Fruit fly (Drosophila melanogaster) whole organism, embryonic: ENCODE measurements around the gene park.

Experiments used
- Ada2b ChIP-seq: fragments of 200-800 bp; sonication (Bioruptor generic); IDR thresholded peaks from 2 replicates; pipeline ENCODE4 v1.3.6; 2022; ENCODE audit warnings: missing biosample characterization, missing genetic modification characterization
- CG11504 ChIP-seq: fragments of 200-800 bp; sonication (Bioruptor generic); optimal IDR thresholded peaks from 3 replicates; lab custom pipeline; 2019; ENCODE audit warnings: missing biosample characterization, mild to moderate bottlenecking, missing genetic modification characterization, moderate library complexity
- CG11695 ChIP-seq: fragments of 200-800 bp; sonication (Bioruptor generic); IDR thresholded peaks from 3 replicates; pipeline ENCODE4 v1.3.6; 2022; ENCODE audit warnings: missing biosample characterization, missing genetic modification characterization
- CG12219 ChIP-seq: fragments of 200-800 bp; sonication (Bioruptor generic); optimal IDR thresholded peaks from 3 replicates; lab custom pipeline; 2018; ENCODE audit warnings: missing biosample characterization, mild to moderate bottlenecking, missing genetic modification characterization
- CG15011 ChIP-seq: fragments of 200-800 bp; sonication (Bioruptor generic); optimal IDR thresholded peaks from 3 replicates; lab custom pipeline; 2018; ENCODE audit warnings: missing biosample characterization, mild to moderate bottlenecking, missing genetic modification characterization
- CG17802 ChIP-seq: fragments of 200-800 bp; sonication (Bioruptor generic); optimal IDR thresholded peaks from 2 replicates; lab custom pipeline; 2018; ENCODE audit warnings: missing biosample characterization, mild to moderate bottlenecking, missing genetic modification characterization, moderate library complexity
- CG1832 ChIP-seq: fragments of 200-800 bp; sonication (Bioruptor generic); optimal IDR thresholded peaks from 2 replicates; lab custom pipeline; 2017; ENCODE audit warnings: missing biosample characterization, mild to moderate bottlenecking, missing genetic modification characterization, inconsistent platforms
- CG32532 ChIP-seq: fragments of 200-800 bp; sonication (Bioruptor generic); IDR thresholded peaks from 2 replicates; pipeline ENCODE4 v1.3.6; 2022; ENCODE audit warnings: missing biosample characterization, missing genetic modification characterization
- CG34422 ChIP-seq: fragments of 200-800 bp; sonication (Bioruptor generic); IDR thresholded peaks from 3 replicates; pipeline ENCODE4 v1.3.6; 2022; ENCODE audit warnings: missing biosample characterization, missing genetic modification characterization
- CG43689 ChIP-seq: fragments of 200-800 bp; sonication (Bioruptor generic); IDR thresholded peaks from 2 replicates; pipeline ENCODE4 v1.3.6; 2022; ENCODE audit warnings: missing biosample characterization, missing genetic modification characterization
- CG4820 ChIP-seq: fragments of 200-800 bp; sonication (Bioruptor generic); optimal IDR thresholded peaks from 3 replicates; lab custom pipeline; 2016; ENCODE audit warnings: missing biosample characterization, missing genetic modification characterization
- CG4854 ChIP-seq: fragments of 200-800 bp; sonication (Bioruptor generic); optimal IDR thresholded peaks from 2 replicates; lab custom pipeline; 2016; ENCODE audit warnings: missing biosample characterization, missing genetic modification characterization, inconsistent platforms
- CG6254 ChIP-seq: fragments of 200-800 bp; sonication (Bioruptor generic); optimal IDR thresholded peaks from 3 replicates; lab custom pipeline; 2017; ENCODE audit warnings: mild to moderate bottlenecking, missing biosample characterization, missing genetic modification reagents, missing genetic modification characterization
- CG7271 ChIP-seq: fragments of 200-800 bp; sonication (Bioruptor generic); optimal IDR thresholded peaks from 2 replicates; lab custom pipeline; 2018; ENCODE audit warnings: missing biosample characterization, mild to moderate bottlenecking, missing genetic modification characterization, moderate library complexity
- CG7786 ChIP-seq: fragments of 200-800 bp; sonication (Bioruptor generic); optimal IDR thresholded peaks from 2 replicates; lab custom pipeline; 2016; ENCODE audit warnings: missing biosample characterization, missing genetic modification characterization
- CG7963 ChIP-seq: fragments of 200-800 bp; sonication (Bioruptor generic); IDR thresholded peaks from 3 replicates; pipeline ENCODE4 v1.3.6; 2022; ENCODE audit warnings: missing biosample characterization, missing genetic modification characterization; ENCODE audit not compliant: partially characterized antibody
- CG9727 ChIP-seq: fragments of 200-800 bp; sonication (Bioruptor generic); optimal IDR thresholded peaks from 3 replicates; lab custom pipeline; 2017; ENCODE audit warnings: missing biosample characterization, mild to moderate bottlenecking, missing genetic modification characterization
- Chrac-16 ChIP-seq: fragments of 200-800 bp; sonication (Bioruptor generic); optimal IDR thresholded peaks from 3 replicates; lab custom pipeline; 2016; ENCODE audit warnings: missing biosample characterization, missing genetic modification characterization
- Doc2 ChIP-seq: fragments of 200-800 bp; sonication (Bioruptor generic); IDR thresholded peaks from 2 replicates; pipeline ENCODE4 v1.3.6; 2022; ENCODE audit warnings: missing biosample characterization, missing genetic modification characterization
- Elba2 ChIP-seq: fragments of 200-800 bp; sonication (Bioruptor generic); optimal IDR thresholded peaks from 3 replicates; lab custom pipeline; 2016; ENCODE audit warnings: missing biosample characterization, missing genetic modification characterization
- HLH4C ChIP-seq: fragments of 200-800 bp; sonication (Bioruptor generic); IDR thresholded peaks from 3 replicates; pipeline ENCODE4 v1.3.6; 2022; ENCODE audit warnings: missing biosample characterization, missing genetic modification characterization; ENCODE audit not compliant: partially characterized antibody
- HLH54F ChIP-seq: fragments of 200-800 bp; sonication (Bioruptor generic); optimal IDR thresholded peaks from 3 replicates; lab custom pipeline; 2016; ENCODE audit warnings: missing biosample characterization, missing genetic modification characterization
- Lhr ChIP-seq: fragments of 200-800 bp; sonication (Bioruptor generic); optimal IDR thresholded peaks from 3 replicates; lab custom pipeline; 2017; ENCODE audit warnings: mild to moderate bottlenecking, missing biosample characterization, missing genetic modification reagents, missing genetic modification characterization
- MESR4 ChIP-seq: fragments of 200-800 bp; sonication (Bioruptor generic); optimal IDR thresholded peaks from 2 replicates; lab custom pipeline; 2018; ENCODE audit warnings: missing biosample characterization, mild to moderate bottlenecking, missing genetic modification characterization, moderate library complexity
- Poxn ChIP-seq: fragments of 200-800 bp; sonication (Bioruptor generic); IDR thresholded peaks from 2 replicates; pipeline ENCODE4 v1.3.6; 2022; ENCODE audit warnings: missing biosample characterization, missing genetic modification characterization
- Ptx1 ChIP-seq: fragments of 200-800 bp; sonication (Bioruptor generic); IDR thresholded peaks from 2 replicates; pipeline ENCODE4 v1.3.6; 2022; ENCODE audit warnings: missing biosample characterization, missing genetic modification characterization
- Stat92E ChIP-seq, 3 experiments: fragments of >200 bp in 2 of 3; fragments of 200-800 bp in 1 of 3; sonication (Bioruptor generic) in 1 of 3; optimal IDR thresholded peaks; 2 replicates each; lab custom pipeline; 2017 to 2019; ENCODE audit warnings: missing biosample characterization in 3 of 3, missing genetic modification characterization in 3 of 3, mild to moderate bottlenecking in 1 of 3, moderate library complexity in 1 of 3
- az2 ChIP-seq: fragments of 200-800 bp; sonication (Bioruptor generic); optimal IDR thresholded peaks from 3 replicates; lab custom pipeline; 2016; ENCODE audit warnings: missing biosample characterization, missing genetic modification characterization
- corto ChIP-seq: fragments of 200-800 bp; sonication (Bioruptor generic); optimal IDR thresholded peaks from 2 replicates; lab custom pipeline; 2016; ENCODE audit warnings: missing biosample characterization, mild to moderate bottlenecking, missing genetic modification characterization, moderate library complexity
- danr ChIP-seq: fragments of 200-800 bp; sonication (Bioruptor generic); IDR thresholded peaks from 2 replicates; pipeline ENCODE4 v1.3.6; 2022; ENCODE audit warnings: missing biosample characterization, missing genetic modification characterization
- dysf ChIP-seq: fragments of 200-800 bp; sonication (Bioruptor generic); IDR thresholded peaks from 3 replicates; pipeline ENCODE4 v1.3.6; 2022; ENCODE audit warnings: missing biosample characterization, missing genetic modification characterization
- en ChIP-seq: fragments of 200-800 bp; sonication (Bioruptor generic); optimal IDR thresholded peaks from 2 replicates; lab custom pipeline; 2016; ENCODE audit warnings: missing biosample characterization, missing genetic modification characterization
- fd64A ChIP-seq: fragments of 200-800 bp; sonication (Bioruptor generic); optimal IDR thresholded peaks from 3 replicates; lab custom pipeline; 2018; ENCODE audit warnings: missing biosample characterization, mild to moderate bottlenecking, missing genetic modification characterization
- fru ChIP-seq: fragments of >200 bp; optimal IDR thresholded peaks from 2 replicates; lab custom pipeline; 2017
- gt ChIP-seq: fragments of 200-800 bp; sonication (Bioruptor generic); IDR thresholded peaks from 2 replicates; pipeline ENCODE4 v1.3.6; 2022; ENCODE audit warnings: missing biosample characterization, missing genetic modification characterization
- h ChIP-seq: fragments of >200 bp; optimal IDR thresholded peaks from 2 replicates; lab custom pipeline; 2017
- ham ChIP-seq: fragments of 200-800 bp; sonication (Bioruptor generic); IDR thresholded peaks from 2 replicates; pipeline ENCODE4 v1.3.6; 2022; ENCODE audit warnings: missing biosample characterization, missing genetic modification characterization
- lov ChIP-seq, 2 experiments: fragments of 200-800 bp in 1 of 2; fragments of >200 bp in 1 of 2; sonication (Bioruptor generic) in 1 of 2; IDR thresholded peaks in 1 of 2; optimal IDR thresholded peaks in 1 of 2; 2 replicates in 1 of 2; 3 replicates in 1 of 2; pipeline versions ENCODE4 v1.3.6 to Lab custom; 2017 to 2022; ENCODE audit warnings: missing biosample characterization in 1 of 2, missing genetic modification characterization in 1 of 2
- pan ChIP-seq, 4 experiments: fragments of >200 bp in 3 of 4; fragments of 200-800 bp in 1 of 4; sonication (Bioruptor generic) in 1 of 4; optimal IDR thresholded peaks in 3 of 4; IDR thresholded peaks in 1 of 4; 2 replicates each; pipeline versions ENCODE4 v1.3.6 to Lab custom; 2017 to 2022; ENCODE audit warnings: missing biosample characterization in 2 of 4, missing genetic modification characterization in 2 of 4, mixed read lengths in 1 of 4
- run ChIP-seq: fragments of 200-800 bp; sonication (Bioruptor generic); optimal IDR thresholded peaks from 3 replicates; lab custom pipeline; 2018; ENCODE audit warnings: missing biosample characterization, mild to moderate bottlenecking, missing genetic modification characterization
- slbo ChIP-seq: fragments of 200-800 bp; sonication (Bioruptor generic); IDR thresholded peaks from 2 replicates; pipeline ENCODE4 v1.3.6; 2022; ENCODE audit warnings: missing biosample characterization, missing genetic modification characterization
- sqz ChIP-seq: fragments of 200-800 bp; sonication (Bioruptor generic); optimal IDR thresholded peaks from 3 replicates; lab custom pipeline; 2018; ENCODE audit warnings: missing biosample characterization, mild to moderate bottlenecking, missing genetic modification characterization
- tap ChIP-seq: fragments of 200-800 bp; optimal IDR thresholded peaks from 3 replicates; lab custom pipeline; 2019; ENCODE audit warnings: missing biosample characterization, mild to moderate bottlenecking, missing genetic modification characterization, moderate library complexity
- toy ChIP-seq: fragments of 200-800 bp; sonication (Bioruptor generic); IDR thresholded peaks from 2 replicates; pipeline ENCODE4 v1.3.6; 2022; ENCODE audit warnings: missing biosample characterization, missing genetic modification characterization
- tup ChIP-seq: fragments of 200-800 bp; sonication (Bioruptor generic); optimal IDR thresholded peaks from 2 replicates; lab custom pipeline; 2016; ENCODE audit warnings: missing biosample characterization, mild to moderate bottlenecking, missing genetic modification characterization, moderate library complexity
- unc-4 ChIP-seq: fragments of 200-800 bp; sonication (Bioruptor generic); IDR thresholded peaks from 2 replicates; pipeline ENCODE4 v1.3.6; 2022; ENCODE audit warnings: missing biosample characterization, missing genetic modification characterization; ENCODE audit not compliant: partially characterized antibody
- vfl ChIP-seq: fragments of 200-800 bp; sonication (Bioruptor generic); optimal IDR thresholded peaks from 2 replicates; lab custom pipeline; 2016; ENCODE audit warnings: missing biosample characterization, missing genetic modification characterization
- z ChIP-seq: fragments of 200-800 bp; sonication (Bioruptor generic); IDR thresholded peaks from 3 replicates; pipeline ENCODE4 v1.3.6; 2022; ENCODE audit warnings: missing biosample characterization, missing genetic modification characterization

park gene

DNA sequence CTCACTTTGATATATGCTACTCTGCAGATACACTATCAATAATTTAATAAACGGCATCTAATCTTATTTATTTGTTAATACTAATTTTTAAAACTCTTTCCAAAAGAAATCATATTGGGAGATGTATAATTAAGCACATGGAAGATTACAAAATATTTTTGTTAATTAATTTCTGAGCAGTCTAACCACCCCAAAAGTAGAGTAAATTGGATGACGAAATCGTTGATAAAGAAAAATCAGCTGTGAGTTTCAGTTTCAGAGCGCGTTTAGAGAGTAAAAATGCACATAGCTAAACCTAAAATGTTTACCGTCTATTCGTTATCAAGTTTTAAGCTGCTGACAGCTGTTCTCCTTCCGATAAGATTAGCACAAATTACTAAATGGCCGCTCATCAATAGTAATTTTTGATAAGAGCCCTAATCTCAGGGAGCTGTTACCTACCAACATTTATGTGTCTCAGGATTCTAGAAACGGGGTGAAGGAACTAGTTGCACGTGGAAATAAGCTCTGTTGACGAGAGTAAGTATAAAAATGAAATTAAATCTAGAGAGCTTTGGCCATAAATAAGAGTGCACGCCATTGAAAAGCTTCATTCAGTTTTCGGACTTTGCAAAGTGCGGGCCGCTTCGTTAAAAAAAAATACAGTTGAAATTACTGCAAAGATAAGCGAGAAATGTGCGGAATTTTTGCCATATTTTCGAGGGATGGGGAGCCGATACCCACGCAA, 24.0 kb downstream of the park start, which contains the start of the genes chb and AsnS (continued):
- no peak for TF ChIP-seq Elba2
- peak; percentile 52 for TF ChIP-seq CG4854 (GFP tag; lab: Kevin White, UChicago)
- TF ChIP-seq Lhr (GFP tag; lab: Kevin White, UChicago), result peak; percentile 50
- peak; percentile 54 for TF ChIP-seq en
- peak; percentile 85 for TF ChIP-seq CG4820 (GFP tag; lab: Kevin White, UChicago)
- TF ChIP-seq CG7786 (GFP tag; lab: Kevin White, UChicago), result peak; percentile 41
- TF ChIP-seq toy, result peak; percentile 58; the same call in 1 of the 2 replicates
- peak; percentile 7 for TF ChIP-seq fd64A (GFP tag; lab: Kevin White, UChicago)
- TF ChIP-seq CG7963, result no peak
- peak; percentile 80 for TF ChIP-seq CG15011 (GFP tag; lab: Kevin White, UChicago)
- peak; percentile 79 for TF ChIP-seq CG9727 (GFP tag; lab: Kevin White, UChicago)
- no peak for TF ChIP-seq h (lab: Kevin White, UChicago)
- peak; percentile 62 for TF ChIP-seq CG17802 (tag; lab: Kevin White, UChicago)
- TF ChIP-seq danr (GFP tag; lab: Robert Waterston, UW), result peak; percentile 51
- peak; percentile 59; the same call in 1 of the 3 replicates for TF ChIP-seq z (GFP tag; lab: Robert Waterston, UW)
- peak; percentile 58 for TF ChIP-seq gt
- TF ChIP-seq unc-4 (GFP tag; lab: Robert Waterston, UW), result no peak
- TF ChIP-seq HLH54F (GFP tag; lab: Kevin White, UChicago), result peak; percentile 67
- peak; percentile 95 for TF ChIP-seq dysf (GFP tag; lab: Robert Waterston, UW)
- TF ChIP-seq slbo (GFP tag; lab: Robert Waterston, UW), result peak; percentile 96
- peak; percentile 94 for TF ChIP-seq tap (tag; lab: Kevin White, UChicago)
- peak; percentile 82 for TF ChIP-seq az2
- TF ChIP-seq CG6254, result peak; percentile 12
- TF ChIP-seq sqz (GFP tag; lab: Kevin White, UChicago), result peak; percentile 69
- TF ChIP-seq Stat92E (GFP tag; optimal IDR thresholded peaks at IDR 0.05; lab: Kevin White, UChicago), result no peak
- peak; percentile 32 for TF ChIP-seq tup (GFP tag; lab: Kevin White, UChicago)
- TF ChIP-seq MESR4 (GFP tag; lab: Kevin White, UChicago), result peak; percentile 30
- TF ChIP-seq Ptx1, result peak; percentile 96
- peak; percentile 48 for TF ChIP-seq corto (GFP tag; lab: Kevin White, UChicago)
- peak; percentile 39; the same call in 1 of the 2 replicates for TF ChIP-seq ham (GFP tag; lab: Robert Waterston, UW)
- TF ChIP-seq CG1832 (GFP tag; lab: Kevin White, UChicago), result no peak
- no peak for TF ChIP-seq lov (optimal IDR thresholded peaks at IDR 0.05; lab: Kevin White, UChicago)
- peak; percentile 64; the same call in 1 of the 3 replicates for TF ChIP-seq lov (GFP tag; IDR thresholded peaks at IDR 0.05; lab: Robert Waterston, UW)
- peak; percentile 39 for TF ChIP-seq vfl (GFP tag; lab: Kevin White, UChicago)
- TF ChIP-seq Poxn (GFP tag; lab: Robert Waterston, UW), result peak; percentile 26; the same call in 1 of the 2 replicates
- peak; percentile 77 for TF ChIP-seq CG43689 (GFP tag; lab: Robert Waterston, UW)
- no peak for TF ChIP-seq HLH4C
- peak; percentile 80 for TF ChIP-seq Chrac-16 (GFP tag; lab: Kevin White, UChicago)
- no peak for TF ChIP-seq fru (lab: Kevin White, UChicago)
- TF ChIP-seq CG11695 (GFP tag; lab: Robert Waterston, UW), result peak; percentile 96
- peak; percentile 53 for TF ChIP-seq Doc2 (GFP tag; lab: Robert Waterston, UW)
- peak; percentile 70 for TF ChIP-seq CG7271 (tag; lab: Kevin White, UChicago)
- peak; percentile 95 for TF ChIP-seq Ada2b (GFP tag; lab: Robert Waterston, UW)
- TF ChIP-seq CG32532, result peak; percentile 96
- TF ChIP-seq CG34422 (GFP tag; lab: Robert Waterston, UW), result peak; percentile 91
- peak; percentile 90 for TF ChIP-seq run (tag; lab: Kevin White, UChicago)
- peak; percentile 95 for TF ChIP-seq CG11504 (tag; lab: Kevin White, UChicago)
- TF ChIP-seq CG12219 (GFP tag; lab: Kevin White, UChicago), result peak; percentile 86
- TF ChIP-seq pan (optimal IDR thresholded peaks at IDR 0.05; lab: Kevin White, UChicago), result no peak
- TF ChIP-seq pan (GFP tag; optimal IDR thresholded peaks at IDR 0.05 in 1 of 2, IDR thresholded peaks at IDR 0.05 in 1 of 2), result peak in 1 of 2 experiments; percentile 96
